Worm (Caenorhabditis elegans) whole organism, L4 larva: ENCODE data around the gene B0546.3.

Source experiments
- F37D6.2 ChIP-seq: sonication (generic microtip); optimal IDR thresholded peaks from 2 replicates; lab custom pipeline; 2016; ENCODE audit warnings: mild to moderate bottlenecking, missing genetic modification characterization, missing compliant biosample characterization
- F49E8.2 ChIP-seq: sonication (generic microtip); optimal IDR thresholded peaks from 2 replicates; lab custom pipeline; 2016; ENCODE audit warnings: missing compliant biosample characterization, mild to moderate bottlenecking, missing genetic modification characterization, borderline replicate concordance
- T20F7.1 ChIP-seq: fragments of 200-800 bp; sonication (Bioruptor generic); optimal IDR thresholded peaks from 2 replicates; lab custom pipeline; 2018; ENCODE audit warnings: mild to moderate bottlenecking, missing genetic modification characterization, missing compliant biosample characterization
- Y48G9A.11 ChIP-seq: fragments of 200-800 bp; sonication (Bioruptor generic); IDR thresholded peaks from 2 replicates; pipeline ENCODE4 v1.3.6; 2022; ENCODE audit warnings: missing genetic modification reagents, missing genetic modification characterization, missing compliant biosample characterization
- Y75B8A.6 ChIP-seq: fragments of 200-800 bp; sonication (Bioruptor generic); IDR thresholded peaks from 2 replicates; pipeline ENCODE4 v1.3.6; 2022; ENCODE audit warnings: missing genetic modification reagents, missing genetic modification characterization, missing compliant biosample characterization
- aha-1 ChIP-seq: fragments of 150-350 bp; peaks from one replicate; lab custom pipeline; 2014; ENCODE audit warnings: missing biosample characterization, missing genetic modification characterization
- ama-1 ChIP-seq: fragments of 150-350 bp; optimal IDR thresholded peaks from 2 replicates; lab custom pipeline; 2014; ENCODE audit warnings: inconsistent platforms, mixed read lengths
- ceh-20 ChIP-seq: fragments of 200-800 bp; sonication (Bioruptor generic); IDR thresholded peaks from 2 replicates; pipeline ENCODE4 v1.3.6; 2022; ENCODE audit warnings: missing genetic modification reagents, missing genetic modification characterization, missing compliant biosample characterization
- ceh-82 ChIP-seq: sonication (generic microtip); optimal IDR thresholded peaks from 2 replicates; lab custom pipeline; 2017; ENCODE audit warnings: missing biosample characterization, missing genetic modification characterization
- ctbp-1 ChIP-seq: fragments of 200-800 bp; sonication (Bioruptor generic); IDR thresholded peaks from 2 replicates; pipeline ENCODE4 v1.3.6; 2022; ENCODE audit warnings: missing genetic modification reagents, missing genetic modification characterization, missing compliant biosample characterization
- daf-12 ChIP-seq: fragments of 150-350 bp; optimal IDR thresholded peaks from 2 replicates; lab custom pipeline; 2014; ENCODE audit warnings: missing biosample characterization, missing genetic modification reagents, missing genetic modification characterization
- daf-16 ChIP-seq, 3 experiments: sonication (generic microtip); optimal IDR thresholded peaks; 2 replicates each; lab custom pipeline; 2016 to 2017; ENCODE audit warnings: missing genetic modification characterization in 3 of 3, missing genetic modification reagents in 3 of 3, mild to moderate bottlenecking in 2 of 3, missing compliant biosample characterization in 2 of 3, missing biosample characterization in 1 of 3, moderate library complexity in 1 of 3
- daf-8 ChIP-seq: fragments of 200-800 bp; sonication (Bioruptor generic); IDR thresholded peaks from 2 replicates; pipeline ENCODE4 v1.3.6; 2022; ENCODE audit warnings: missing genetic modification characterization, missing compliant biosample characterization
- dpl-1 ChIP-seq: fragments of 150-350 bp; optimal IDR thresholded peaks from 2 replicates; lab custom pipeline; 2014; ENCODE audit warnings: missing biosample characterization, missing genetic modification reagents, missing genetic modification characterization
- duxl-1 ChIP-seq: sonication (generic microtip); optimal IDR thresholded peaks from 2 replicates; lab custom pipeline; 2016; ENCODE audit warnings: mild to moderate bottlenecking, missing genetic modification characterization, moderate library complexity, missing compliant biosample characterization; ENCODE audit not compliant: poor library complexity
- dve-1 ChIP-seq: sonication (generic microtip); optimal IDR thresholded peaks from 2 replicates; lab custom pipeline; 2017; ENCODE audit warnings: antibody characterized with exemption, mild to moderate bottlenecking, missing genetic modification characterization, missing compliant biosample characterization; ENCODE audit not compliant: insufficient read depth
- hif-1 ChIP-seq, 2 experiments: sonication (generic microtip); optimal IDR thresholded peaks; 2 replicates each; lab custom pipeline; 2016 to 2017; ENCODE audit warnings: missing compliant biosample characterization in 2 of 2, missing genetic modification characterization in 2 of 2, missing genetic modification reagents in 2 of 2, missing genotype in 2 of 2, mild to moderate bottlenecking in 1 of 2
- hlh-11 ChIP-seq: fragments of 200-800 bp; sonication (Bioruptor generic); optimal IDR thresholded peaks from 2 replicates; lab custom pipeline; 2018; ENCODE audit warnings: mild to moderate bottlenecking, missing genetic modification characterization, missing compliant biosample characterization
- hlh-30 ChIP-seq: sonication (generic microtip); optimal IDR thresholded peaks from 2 replicates; lab custom pipeline; 2017; ENCODE audit warnings: antibody characterized with exemption, mild to moderate bottlenecking, missing genetic modification characterization, missing compliant biosample characterization; ENCODE audit not compliant: insufficient read depth
- hmg-1.1 ChIP-seq: fragments of 200-800 bp; sonication (Bioruptor generic); IDR thresholded peaks from 2 replicates; pipeline ENCODE4 v1.3.6; 2022; ENCODE audit warnings: missing genetic modification reagents, missing genetic modification characterization, missing compliant biosample characterization
- lir-3 ChIP-seq: sonication (generic microtip); optimal IDR thresholded peaks from 2 replicates; lab custom pipeline; 2016; ENCODE audit warnings: mild to moderate bottlenecking, missing genetic modification characterization, missing compliant biosample characterization
- lsy-2 ChIP-seq, 2 experiments: fragments of 150-350 bp in 1 of 2; sonication (generic microtip) in 1 of 2; optimal IDR thresholded peaks; 2 replicates each; lab custom pipeline; 2014 to 2017; ENCODE audit warnings: missing biosample characterization in 2 of 2, missing genetic modification characterization in 2 of 2
- madf-9 ChIP-seq: fragments of 200-800 bp; sonication (Bioruptor generic); conservative IDR thresholded peaks from 2 replicates; pipeline ENCODE4 v1.3.6; 2022; ENCODE audit warnings: missing genetic modification reagents, missing genetic modification characterization, missing compliant biosample characterization
- mdl-1 ChIP-seq, 2 experiments: fragments of 150-350 bp in 1 of 2; sonication (generic microtip) in 1 of 2; optimal IDR thresholded peaks; 2 replicates each; lab custom pipeline; 2014 to 2017; ENCODE audit warnings: missing biosample characterization in 2 of 2, missing genetic modification characterization in 2 of 2
- mep-1 ChIP-seq: fragments of 150-350 bp; sonication (generic microtip); optimal IDR thresholded peaks from 3 replicates; lab custom pipeline; 2014; ENCODE audit warnings: missing biosample characterization, missing genetic modification characterization
- mes-2 ChIP-seq: sonication (generic microtip); optimal IDR thresholded peaks from 2 replicates; lab custom pipeline; 2016; ENCODE audit warnings: missing genotype, mild to moderate bottlenecking, missing genetic modification characterization, missing compliant biosample characterization; ENCODE audit not compliant: poor library complexity, severe bottlenecking
- mxl-3 ChIP-seq: fragments of 200-800 bp; sonication (Bioruptor generic); optimal IDR thresholded peaks from 2 replicates; lab custom pipeline; 2018; ENCODE audit warnings: mild to moderate bottlenecking, missing genetic modification characterization, missing compliant biosample characterization
- nhr-25 ChIP-seq: sonication (generic microtip); optimal IDR thresholded peaks from 2 replicates; lab custom pipeline; 2017; ENCODE audit warnings: missing genetic modification characterization, mild to moderate bottlenecking, missing compliant biosample characterization, antibody characterized with exemption, moderate library complexity, borderline replicate concordance; ENCODE audit not compliant: insufficient read depth
- nhr-28 ChIP-seq: fragments of 150-350 bp; optimal IDR thresholded peaks from 2 replicates; lab custom pipeline; 2014; ENCODE audit warnings: missing biosample characterization, missing genetic modification characterization
- nhr-6 ChIP-seq: fragments of 150-350 bp; optimal IDR thresholded peaks from 2 replicates; lab custom pipeline; 2014; ENCODE audit warnings: missing biosample characterization, missing genetic modification characterization
- nhr-77 ChIP-seq: fragments of 150-350 bp; optimal IDR thresholded peaks from 2 replicates; lab custom pipeline; 2014; ENCODE audit warnings: missing biosample characterization, missing genetic modification characterization
- pha-4 ChIP-seq, 2 experiments: fragments of 150-350 bp in 1 of 2; fragments of 200-800 bp in 1 of 2; sonication (Bioruptor generic) in 1 of 2; IDR thresholded peaks in 1 of 2; optimal IDR thresholded peaks in 1 of 2; 2 replicates each; pipeline versions ENCODE4 v1.3.6 to Lab custom; 2014 to 2022; ENCODE audit warnings: missing genetic modification characterization in 2 of 2, missing genetic modification reagents in 2 of 2, missing biosample characterization in 1 of 2, missing compliant biosample characterization in 1 of 2
- php-3 ChIP-seq: fragments of 200-800 bp; sonication (Bioruptor generic); IDR thresholded peaks from 2 replicates; pipeline ENCODE4 v1.3.6; 2022; ENCODE audit warnings: missing genetic modification reagents, missing genetic modification characterization, missing compliant biosample characterization
- rbr-2 ChIP-seq: sonication (generic microtip); optimal IDR thresholded peaks from 2 replicates; lab custom pipeline; 2016; ENCODE audit warnings: missing genotype, missing genetic modification characterization, missing compliant biosample characterization
- set-16 ChIP-seq: fragments of 200-800 bp; sonication (Bioruptor generic); IDR thresholded peaks from 2 replicates; pipeline ENCODE4 v1.3.6; 2022; ENCODE audit warnings: missing genetic modification reagents, missing genetic modification characterization, missing compliant biosample characterization
- spr-1 ChIP-seq: sonication (generic microtip); optimal IDR thresholded peaks from 2 replicates; lab custom pipeline; 2016; ENCODE audit warnings: mild to moderate bottlenecking, missing genetic modification characterization, missing compliant biosample characterization
- spr-3 ChIP-seq: fragments of 200-800 bp; sonication (Bioruptor generic); optimal IDR thresholded peaks from 2 replicates; lab custom pipeline; 2018; ENCODE audit warnings: mild to moderate bottlenecking, missing genetic modification characterization, missing compliant biosample characterization
- tag-97 ChIP-seq: fragments of 200-800 bp; sonication (Bioruptor generic); IDR thresholded peaks from 2 replicates; pipeline ENCODE4 v1.3.6; 2022; ENCODE audit warnings: missing genetic modification characterization, missing compliant biosample characterization
- unc-62 ChIP-seq, 3 experiments: fragments of 150-350 bp in 1 of 3; sonication (generic microtip); optimal IDR thresholded peaks in 2 of 3; peaks in 1 of 3; 1 replicate in 1 of 3; 2 replicates in 2 of 3; lab custom pipeline; 2014 to 2017; ENCODE audit warnings: missing biosample characterization in 3 of 3, missing genetic modification characterization in 3 of 3, missing genetic modification reagents in 3 of 3, missing genotype in 1 of 3
- ztf-11 ChIP-seq: fragments of 150-350 bp; optimal IDR thresholded peaks from 2 replicates; lab custom pipeline; 2014; ENCODE audit warnings: missing biosample characterization, missing genetic modification characterization

B0546.3 gene

DNA sequence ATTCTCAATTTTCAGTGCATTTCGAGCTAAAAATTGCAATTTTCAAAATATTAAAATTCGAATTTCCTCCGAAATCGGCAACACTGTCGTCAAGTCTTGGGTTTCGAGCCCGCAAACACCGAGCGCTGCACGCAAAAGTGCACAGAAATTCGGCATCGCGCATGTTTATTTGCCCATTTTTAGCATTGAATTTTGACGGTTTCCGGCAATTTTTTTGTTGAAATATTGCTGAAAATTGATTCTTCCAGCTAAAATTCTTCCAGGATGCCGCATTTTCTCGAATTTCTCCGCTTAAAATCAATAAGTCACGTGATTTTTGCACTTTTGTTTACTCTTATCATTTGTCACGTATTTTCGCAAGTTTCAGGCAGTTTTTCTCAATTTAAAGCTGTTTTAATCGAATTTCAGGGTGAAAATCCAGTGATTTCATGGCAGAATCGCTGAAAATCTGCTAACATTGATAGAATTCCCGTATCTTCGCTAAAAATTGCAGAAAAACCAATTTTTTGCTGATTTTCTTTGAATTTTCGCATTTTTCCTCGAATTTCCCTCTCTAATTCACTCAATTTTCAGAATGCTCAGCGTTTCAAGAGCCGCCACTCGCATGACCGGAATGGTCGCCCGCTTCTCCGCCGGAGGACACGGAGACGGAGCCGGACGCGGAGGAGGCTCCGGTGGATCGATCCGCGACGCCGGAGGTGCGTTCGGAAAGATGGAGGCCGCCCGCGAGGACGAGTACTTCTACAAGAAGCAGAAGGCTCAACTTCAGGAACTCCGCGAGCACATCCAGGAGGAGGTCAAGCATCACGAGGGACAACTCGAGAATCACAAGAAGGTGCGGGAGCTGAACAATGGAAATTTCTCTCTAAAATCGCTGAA, 2.9 kb upstream of the B0546.3 start, which contains the start of gene mai-2:
Gene mai-2 (plus strand): TSS at position 574 of the 879 bp plus-strand sequence.
- TF ChIP-seq nhr-6 (tag; lab: Kevin White, UChicago) (peak; percentile 42), ceh-82 (tag; lab: Kevin White, UChicago) (no peak), duxl-1 (tag; lab: Kevin White, UChicago) (peak; percentile 10), nhr-28 (tag; lab: Kevin White, UChicago) (peak; percentile 29), T20F7.1 (GFP tag; lab: Kevin White, UChicago) (peak; percentile 39), unc-62 (GFP tag; optimal IDR thresholded peaks at IDR 0.05 in 1 of 2; lab: Kevin White, UChicago) (no peak), unc-62 (tag; optimal IDR thresholded peaks at IDR 0.05; lab: Kevin White, UChicago) (no peak), lir-3 (tag; lab: Kevin White, UChicago) (no peak), F49E8.2 (tag; lab: Kevin White, UChicago) (no peak), spr-3 (GFP tag; lab: Kevin White, UChicago) (no peak), ctbp-1 (GFP tag; lab: Robert Waterston, UW) (no peak), mxl-3 (GFP tag; lab: Kevin White, UChicago) (no peak), lsy-2 (tag; optimal IDR thresholded peaks at IDR 0.05; lab: Kevin White, UChicago) (peak in 1 of 2 experiments; percentile 77), tag-97 (GFP tag; lab: Robert Waterston, UW) (no peak), daf-12 (tag; lab: Kevin White, UChicago) (no peak), Y48G9A.11 (no peak), daf-16 (GFP tag; optimal IDR thresholded peaks at IDR 0.05; lab: Kevin White, UChicago) (no peak), daf-16 (tag; optimal IDR thresholded peaks at IDR 0.05; lab: Kevin White, UChicago) (peak; percentile 77), dpl-1 (GFP tag; lab: Kevin White, UChicago) (peak; percentile 87), php-3 (GFP tag; lab: Robert Waterston, UW) (0 out of 2 replicates have a peak, but pooled peaks have one; percentile 38), ama-1 (peak; percentile 74), nhr-77 (peak; percentile 18), nhr-25 (tag; lab: Kevin White, UChicago) (peak; percentile 28), aha-1 (tag; lab: Kevin White, UChicago) (peak; percentile 93), ztf-11 (no peak), rbr-2 (tag; lab: Kevin White, UChicago) (peak; percentile 6), daf-8 (GFP tag; lab: Robert Waterston, UW) (no peak), hlh-11 (peak; percentile 26), Y75B8A.6 (GFP tag; lab: Robert Waterston, UW) (no peak), mes-2 (tag; lab: Kevin White, UChicago) (peak; percentile 73), hmg-1.1 (GFP tag; lab: Robert Waterston, UW) (peak; percentile 53), pha-4 (GFP tag; IDR thresholded peaks at IDR 0.05; lab: Robert Waterston, UW) (peak; percentile 62; the same call in 1 of the 2 replicates), pha-4 (tag; optimal IDR thresholded peaks at IDR 0.05; lab: Kevin White, UChicago) (no peak), F37D6.2 (tag; lab: Kevin White, UChicago) (no peak), spr-1 (tag; lab: Kevin White, UChicago) (no peak), mep-1 (peak; percentile 18), hlh-30 (tag; lab: Kevin White, UChicago) (peak; percentile 91), dve-1 (tag; lab: Kevin White, UChicago) (peak; percentile 58), madf-9 (GFP tag; lab: Robert Waterston, UW) (peak; percentile 30; the same call in 1 of the 2 replicates), hif-1 (tag; optimal IDR thresholded peaks at IDR 0.05; lab: Kevin White, UChicago) (peak; percentile 76 to 97), mdl-1 (tag; optimal IDR thresholded peaks at IDR 0.05; lab: Kevin White, UChicago) (peak in 1 of 2 experiments; percentile 14), ceh-20 (GFP tag; lab: Robert Waterston, UW) (0 out of 2 replicates have a peak, but pooled peaks have one; percentile 20), set-16 (GFP tag; lab: Robert Waterston, UW) (peak; percentile 98)
